Worm (Caenorhabditis elegans): ENCODE measurements around the gene dgn-1.

dgn-1 gene

DNA sequence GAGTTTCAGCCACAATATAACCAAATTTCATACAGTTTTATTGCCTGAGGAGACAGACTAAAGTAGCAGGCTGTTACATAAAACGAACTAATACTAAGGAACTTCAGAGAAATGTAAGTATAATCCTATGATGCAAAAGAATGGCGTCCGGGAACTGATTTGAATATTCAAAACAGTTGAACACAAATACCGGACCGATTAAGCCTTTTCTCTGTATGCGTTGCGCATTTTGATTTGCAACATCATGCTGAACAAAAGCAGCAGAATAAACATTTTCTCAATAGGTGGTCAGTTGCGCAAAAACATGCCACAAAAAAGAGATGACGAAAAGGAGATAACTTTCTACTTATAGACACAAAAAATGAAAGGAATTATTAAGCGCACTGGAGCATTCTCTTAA, 4.8 kb downstream of the dgn-1 start:
- TF ChIP-seq vab-15 (tag; optimal IDR thresholded peaks at IDR 0.05) (no peak), unc-30 (tag; optimal IDR thresholded peaks at IDR 0.05) (no peak), elt-2 (tag; optimal IDR thresholded peaks at IDR 0.05) (no peak), lin-13 (GFP tag; optimal IDR thresholded peaks at IDR 0.05) (no peak)

DNA sequence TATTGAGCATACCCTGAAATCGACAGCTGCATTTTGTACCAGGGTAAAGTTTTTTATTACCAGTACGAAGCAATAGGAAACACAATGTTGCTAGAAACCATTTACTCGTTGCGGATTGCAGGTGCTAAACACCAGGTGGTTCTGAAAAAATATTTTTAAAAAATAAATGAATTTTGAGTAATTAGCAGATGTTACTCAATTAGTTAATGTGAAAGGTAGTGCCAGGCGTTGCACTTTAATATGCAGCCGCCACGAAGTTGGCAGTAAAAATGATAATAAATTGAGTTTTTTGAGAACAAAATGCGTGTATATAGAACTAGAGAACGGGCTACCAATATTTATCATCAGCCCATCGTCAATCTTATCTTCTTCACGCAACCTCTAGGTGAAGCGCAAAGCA, 9.2 kb downstream of the dgn-1 start, which contains the start of gene nstp-9:
Gene nstp-9, minus strand, starts transcription at position 101 of the 400 bp plus-strand sequence.
- TF ChIP-seq hlh-4 (tag; optimal IDR thresholded peaks at IDR 0.05) (peak; percentile 81), nhr-76 (tag; optimal IDR thresholded peaks at IDR 0.05) (no peak), efl-1 (optimal IDR thresholded peaks at IDR 0.05) (no peak), efl-1 (GFP tag; optimal IDR thresholded peaks at IDR 0.05 in 1 of 2) (peak in 1 of 2 experiments; percentile 12)

DNA sequence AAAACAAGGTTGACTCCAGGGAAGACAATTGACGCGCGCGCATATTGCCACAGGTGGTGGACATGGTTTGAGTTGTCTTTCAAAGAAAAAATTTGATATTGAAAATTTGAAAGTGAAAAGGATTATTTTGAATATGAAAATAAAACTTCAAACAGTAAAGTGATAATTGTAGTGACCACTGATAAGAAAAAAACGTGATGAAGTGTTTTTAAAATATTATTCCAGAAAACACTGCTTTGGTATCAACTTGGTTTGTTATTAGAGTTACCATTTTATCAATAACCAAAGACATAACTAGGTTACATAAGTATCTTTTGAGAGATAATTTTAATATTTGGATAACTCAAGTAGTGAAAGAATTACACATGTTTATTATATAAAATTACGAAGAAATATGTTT, 12.6 kb downstream of the dgn-1 start:
- TF ChIP-seq elt-2 (tag; optimal IDR thresholded peaks at IDR 0.05) = peak; percentile 43
- no peak for TF ChIP-seq lin-14 (GFP tag; optimal IDR thresholded peaks at IDR 0.05)

DNA sequence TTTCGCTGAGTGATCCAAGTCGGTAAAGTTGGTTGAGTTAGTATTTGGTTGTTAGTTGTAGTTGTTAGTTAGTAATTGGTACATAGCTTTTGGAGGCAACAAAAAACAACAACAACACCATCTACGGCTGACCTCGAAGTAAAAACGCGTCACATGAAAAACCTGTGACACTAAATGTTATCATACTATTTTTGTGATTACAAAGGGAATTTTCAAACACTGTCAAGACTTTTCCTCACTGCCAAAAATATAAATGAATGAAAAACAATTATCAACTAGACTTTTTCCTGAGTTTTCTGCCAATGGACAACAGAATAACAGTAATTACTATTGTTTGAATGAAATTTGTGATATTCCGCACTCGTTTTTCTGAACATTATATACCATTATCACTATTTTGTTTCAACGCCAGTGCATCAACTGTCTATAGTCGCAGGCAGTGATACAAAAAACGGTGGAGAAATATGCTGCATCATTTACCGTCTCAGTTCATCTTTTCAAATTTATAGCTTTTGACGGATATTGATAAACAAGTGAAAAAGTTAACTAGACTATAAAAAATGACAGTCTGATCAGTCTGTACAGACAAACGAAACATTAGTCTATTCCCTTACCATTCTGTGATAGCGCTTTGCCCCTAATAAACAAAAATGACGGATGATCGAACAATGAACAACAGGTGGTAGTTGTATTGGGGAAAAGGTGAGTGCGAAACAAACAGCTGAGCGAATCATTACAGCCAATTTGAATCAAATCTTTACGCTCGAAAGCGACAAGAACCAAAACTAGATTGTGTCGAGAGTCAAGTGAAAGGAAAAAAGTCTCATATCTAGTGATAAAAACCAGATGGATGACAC, 14.1 kb downstream of the dgn-1 start:
- TF ChIP-seq nhr-12 (tag; optimal IDR thresholded peaks at IDR 0.05) (no peak), nhr-77 (tag; optimal IDR thresholded peaks at IDR 0.05) (no peak), ceh-90 (tag; optimal IDR thresholded peaks at IDR 0.05) (no peak), isw-1 (GFP tag; IDR thresholded peaks at IDR 0.05) (no peak), ceh-8 (GFP tag; optimal IDR thresholded peaks at IDR 0.05) (no peak), nhr-19 (GFP tag; conservative IDR thresholded peaks at IDR 0.05) (no peak), lin-13 (GFP tag; optimal IDR thresholded peaks at IDR 0.05) (no peak), snpc-4 (tag; optimal IDR thresholded peaks at IDR 0.05) (no peak), tbx-2 (tag; optimal IDR thresholded peaks at IDR 0.05) (no peak), ztf-11 (tag; optimal IDR thresholded peaks at IDR 0.05) (no peak), fos-1 (tag; optimal IDR thresholded peaks at IDR 0.05) (no peak), ztf-4 (tag; optimal IDR thresholded peaks at IDR 0.05) (no peak), tlp-1 (tag; optimal IDR thresholded peaks at IDR 0.05) (no peak), nhr-237 (tag; optimal IDR thresholded peaks at IDR 0.05) (no peak), nhr-90 (tag; optimal IDR thresholded peaks at IDR 0.05; ENCODE audit: poor library complexity) (no peak), nhr-71 (tag; optimal IDR thresholded peaks at IDR 0.05) (peak; percentile 8), xbp-1 (tag; optimal IDR thresholded peaks at IDR 0.05) (no peak), unc-98 (GFP tag; IDR thresholded peaks at IDR 0.05) (no peak), elt-3 (tag; optimal IDR thresholded peaks at IDR 0.05) (peak in 1 of 6 experiments; percentile 11), rnt-1 (tag; optimal IDR thresholded peaks at IDR 0.05) (no peak), ceh-88 (GFP tag; IDR thresholded peaks at IDR 0.05) (no peak), efl-1 (optimal IDR thresholded peaks at IDR 0.05) (no peak), efl-1 (GFP tag; optimal IDR thresholded peaks at IDR 0.05 in 1 of 2) (no peak), mdl-1 (tag; optimal IDR thresholded peaks at IDR 0.05) (no peak), skn-1 (tag; optimal IDR thresholded peaks at IDR 0.05) (no peak), nhr-20 (tag; optimal IDR thresholded peaks at IDR 0.05) (peak; percentile 53), aly-2 (tag; optimal IDR thresholded peaks at IDR 0.05) (no peak), dsc-1 (tag; optimal IDR thresholded peaks at IDR 0.05) (no peak), lin-14 (GFP tag; optimal IDR thresholded peaks at IDR 0.05) (peak; percentile 26), hpl-2 (GFP tag; optimal IDR thresholded peaks at IDR 0.05) (no peak), hlh-4 (tag; optimal IDR thresholded peaks at IDR 0.05) (no peak), mab-9 (GFP tag; IDR thresholded peaks at IDR 0.05) (no peak), alr-1 (tag; optimal IDR thresholded peaks at IDR 0.05; ENCODE audit: borderline replicate concordance) (no peak), ets-5 (GFP tag; IDR thresholded peaks at IDR 0.05) (no peak), lsy-2 (tag; optimal IDR thresholded peaks at IDR 0.05) (no peak), lin-35 (GFP tag; optimal IDR thresholded peaks at IDR 0.05) (peak in 1 of 2 experiments; percentile 17), irx-1 (tag; optimal IDR thresholded peaks at IDR 0.05) (no peak), zip-4 (GFP tag; optimal IDR thresholded peaks at IDR 0.05) (no peak), blmp-1 (tag; optimal IDR thresholded peaks at IDR 0.05) (peak; percentile 12), nhr-76 (tag; optimal IDR thresholded peaks at IDR 0.05) (no peak), lir-3 (tag; optimal IDR thresholded peaks at IDR 0.05; ENCODE audit: poor library complexity) (no peak), unc-62 (GFP tag; optimal IDR thresholded peaks at IDR 0.05) (no peak)

All from whole organism, L1 larva.